Fruit fly (Drosophila melanogaster) whole organism, embryonic: Measurements from ENCODE around the gene Vti1a.
A peak's percentile ranks its signal among the peaks of the same experiment; 100 is the strongest.

ENCODE experiments used
- Atf-2 ChIP-seq: fragments of 200-800 bp; sonication (Bioruptor generic); optimal IDR thresholded peaks from 2 replicates; lab custom pipeline; 2016; ENCODE audit warnings: missing biosample characterization, missing genetic modification characterization
- CG10462 ChIP-seq: fragments of 200-800 bp; sonication (Bioruptor generic); optimal IDR thresholded peaks from 2 replicates; lab custom pipeline; 2016; ENCODE audit warnings: missing biosample characterization, missing genetic modification characterization
- CG12071 ChIP-seq: fragments of 200-800 bp; sonication (Bioruptor generic); optimal IDR thresholded peaks from 3 replicates; lab custom pipeline; 2018; ENCODE audit warnings: missing biosample characterization, mild to moderate bottlenecking, missing genetic modification characterization
- CG12659 ChIP-seq: fragments of 200-800 bp; sonication (Bioruptor generic); optimal IDR thresholded peaks from 3 replicates; lab custom pipeline; 2017; ENCODE audit warnings: mild to moderate bottlenecking, missing biosample characterization, missing genetic modification reagents, missing genetic modification characterization
- CG14667 ChIP-seq: fragments of 200-800 bp; sonication (Bioruptor generic); IDR thresholded peaks from 2 replicates; pipeline ENCODE4 v1.3.6; 2022; ENCODE audit warnings: missing biosample characterization, missing genetic modification characterization
- CG15011 ChIP-seq: fragments of 200-800 bp; sonication (Bioruptor generic); optimal IDR thresholded peaks from 3 replicates; lab custom pipeline; 2018; ENCODE audit warnings: missing biosample characterization, mild to moderate bottlenecking, missing genetic modification characterization
- CG1529 ChIP-seq: fragments of 200-800 bp; sonication (Bioruptor generic); optimal IDR thresholded peaks from 3 replicates; lab custom pipeline; 2018; ENCODE audit warnings: missing biosample characterization, missing genetic modification characterization
- CG1647 ChIP-seq: fragments of 200-800 bp; sonication (Bioruptor generic); optimal IDR thresholded peaks from 3 replicates; lab custom pipeline; 2016; ENCODE audit warnings: missing biosample characterization, missing genetic modification characterization
- CG17186 ChIP-seq: fragments of 200-800 bp; sonication (Bioruptor generic); optimal IDR thresholded peaks from 3 replicates; lab custom pipeline; 2017; ENCODE audit warnings: missing biosample characterization, missing genetic modification reagents, missing genetic modification characterization
- CG17912 ChIP-seq: fragments of 200-800 bp; sonication (Bioruptor generic); optimal IDR thresholded peaks from 2 replicates; lab custom pipeline; 2018; ENCODE audit warnings: missing biosample characterization, mild to moderate bottlenecking, missing genetic modification characterization
- CG18476 ChIP-seq: fragments of 200-800 bp; sonication (Bioruptor generic); optimal IDR thresholded peaks from 2 replicates; lab custom pipeline; 2016; ENCODE audit warnings: missing biosample characterization, mild to moderate bottlenecking, missing genetic modification characterization
- CG30020 ChIP-seq: fragments of 200-800 bp; optimal IDR thresholded peaks from 2 replicates; lab custom pipeline; 2019; ENCODE audit warnings: missing biosample characterization, mild to moderate bottlenecking, missing genetic modification characterization, moderate library complexity
- CG3065 ChIP-seq: fragments of 200-800 bp; sonication (Bioruptor generic); optimal IDR thresholded peaks from 2 replicates; lab custom pipeline; 2016; ENCODE audit warnings: missing biosample characterization, missing genetic modification characterization
- CG32532 ChIP-seq: fragments of 200-800 bp; sonication (Bioruptor generic); IDR thresholded peaks from 2 replicates; pipeline ENCODE4 v1.3.6; 2022; ENCODE audit warnings: missing biosample characterization, missing genetic modification characterization
- CG3281 ChIP-seq: fragments of 200-800 bp; sonication (Bioruptor generic); optimal IDR thresholded peaks from 3 replicates; lab custom pipeline; 2017; ENCODE audit warnings: missing biosample characterization, mild to moderate bottlenecking, missing genetic modification characterization
- CG4854 ChIP-seq: fragments of 200-800 bp; sonication (Bioruptor generic); optimal IDR thresholded peaks from 2 replicates; lab custom pipeline; 2016; ENCODE audit warnings: missing biosample characterization, missing genetic modification characterization, inconsistent platforms
- CG6791 ChIP-seq: fragments of 200-800 bp; sonication (Bioruptor generic); IDR thresholded peaks from 3 replicates; pipeline ENCODE4 v1.3.6; 2022; ENCODE audit warnings: missing biosample characterization, missing genetic modification characterization; ENCODE audit not compliant: partially characterized antibody
- CG7357 ChIP-seq: fragments of 200-800 bp; sonication (Bioruptor generic); IDR thresholded peaks from 3 replicates; pipeline ENCODE4 v1.3.6; 2022; ENCODE audit warnings: missing biosample characterization, missing genetic modification characterization
- CG8944 ChIP-seq: fragments of 200-800 bp; sonication (Bioruptor generic); optimal IDR thresholded peaks from 3 replicates; lab custom pipeline; 2016; ENCODE audit warnings: missing biosample characterization, missing genetic modification characterization
- Dip3 ChIP-seq: fragments of 200-800 bp; sonication (Bioruptor generic); optimal IDR thresholded peaks from 3 replicates; lab custom pipeline; 2016; ENCODE audit warnings: missing biosample characterization, missing genetic modification characterization
- ERR ChIP-seq: fragments of 200-800 bp; sonication (Bioruptor generic); optimal IDR thresholded peaks from 2 replicates; lab custom pipeline; 2016; ENCODE audit warnings: missing biosample characterization, missing genetic modification characterization
- Gug ChIP-seq: fragments of 200-800 bp; sonication (Bioruptor generic); IDR thresholded peaks from 4 replicates; pipeline ENCODE4 v1.3.6; 2022; ENCODE audit warnings: missing biosample characterization, missing genetic modification characterization
- H15 ChIP-seq: fragments of 200-800 bp; sonication (Bioruptor generic); IDR thresholded peaks from 3 replicates; pipeline ENCODE4 v1.3.6; 2022; ENCODE audit warnings: missing biosample characterization, missing genetic modification characterization
- HLHmδ ChIP-seq: fragments of 200-800 bp; sonication (Bioruptor generic); optimal IDR thresholded peaks from 2 replicates; lab custom pipeline; 2018; ENCODE audit warnings: missing biosample characterization, mild to moderate bottlenecking, missing genetic modification characterization, moderate library complexity
- Hr3 ChIP-seq: fragments of 200-800 bp; sonication (Bioruptor generic); optimal IDR thresholded peaks from 3 replicates; lab custom pipeline; 2016; ENCODE audit warnings: missing biosample characterization, missing genetic modification characterization
- Lim3 ChIP-seq: fragments of 200-800 bp; sonication (Bioruptor generic); IDR thresholded peaks from 2 replicates; pipeline ENCODE4 v1.3.6; 2022; ENCODE audit warnings: missing biosample characterization, missing genetic modification characterization
- MBD-R2 ChIP-seq: fragments of 200-800 bp; sonication (Bioruptor generic); IDR thresholded peaks from 2 replicates; pipeline ENCODE4 v1.3.6; 2022; ENCODE audit warnings: missing biosample characterization, missing genetic modification characterization
- PHDP ChIP-seq: fragments of 200-800 bp; sonication (Bioruptor generic); optimal IDR thresholded peaks from 3 replicates; lab custom pipeline; 2018; ENCODE audit warnings: missing biosample characterization, mild to moderate bottlenecking, missing genetic modification characterization, moderate library complexity
- Scr ChIP-seq: fragments of 200-800 bp; sonication (Bioruptor generic); IDR thresholded peaks from 2 replicates; pipeline ENCODE4 v1.3.6; 2022; ENCODE audit warnings: missing biosample characterization, missing genetic modification characterization; ENCODE audit not compliant: partially characterized antibody
- Six4 ChIP-seq: fragments of 200-800 bp; sonication (Bioruptor generic); optimal IDR thresholded peaks from 2 replicates; lab custom pipeline; 2016; ENCODE audit warnings: missing biosample characterization, missing genetic modification characterization
- Spps ChIP-seq: fragments of 200-800 bp; sonication (Bioruptor generic); optimal IDR thresholded peaks from 2 replicates; lab custom pipeline; 2018; ENCODE audit warnings: missing biosample characterization, mild to moderate bottlenecking, missing genetic modification characterization
- YL-1 ChIP-seq: fragments of 200-800 bp; sonication (Bioruptor generic); optimal IDR thresholded peaks from 3 replicates; lab custom pipeline; 2017; ENCODE audit warnings: missing biosample characterization, mild to moderate bottlenecking, missing genetic modification characterization
- bab2 ChIP-seq: fragments of 200-800 bp; sonication (Bioruptor generic); optimal IDR thresholded peaks from 2 replicates; lab custom pipeline; 2016; ENCODE audit warnings: missing biosample characterization, missing genetic modification characterization
- br ChIP-seq: fragments of >200 bp; optimal IDR thresholded peaks from 2 replicates; lab custom pipeline; 2017
- cato ChIP-seq: fragments of 200-800 bp; sonication (Bioruptor generic); optimal IDR thresholded peaks from 2 replicates; lab custom pipeline; 2016; ENCODE audit warnings: missing biosample characterization, missing genetic modification characterization, borderline replicate concordance
- disco-r ChIP-seq: fragments of 200-800 bp; sonication (Bioruptor generic); optimal IDR thresholded peaks from 2 replicates; lab custom pipeline; 2016; ENCODE audit warnings: missing biosample characterization, missing genetic modification characterization
- fru ChIP-seq: fragments of >200 bp; optimal IDR thresholded peaks from 2 replicates; lab custom pipeline; 2017
- hbn ChIP-seq: fragments of 200-800 bp; sonication (Bioruptor generic); IDR thresholded peaks from 2 replicates; pipeline ENCODE4 v1.3.6; 2022; ENCODE audit warnings: missing biosample characterization, missing genetic modification characterization; ENCODE audit not compliant: partially characterized antibody
- jumu ChIP-seq: fragments of 200-800 bp; sonication (Bioruptor generic); optimal IDR thresholded peaks from 3 replicates; lab custom pipeline; 2016; ENCODE audit warnings: missing biosample characterization, missing genetic modification characterization
- klu ChIP-seq: fragments of 200-800 bp; sonication (Bioruptor generic); IDR thresholded peaks from 2 replicates; pipeline ENCODE4 v1.3.6; 2022; ENCODE audit warnings: missing biosample characterization, missing genetic modification characterization
- mirr ChIP-seq: fragments of 200-800 bp; sonication (Bioruptor generic); optimal IDR thresholded peaks from 3 replicates; lab custom pipeline; 2018; ENCODE audit warnings: missing biosample characterization, mild to moderate bottlenecking, missing genetic modification characterization
- nmo ChIP-seq: fragments of 200-800 bp; sonication (Bioruptor generic); optimal IDR thresholded peaks from 2 replicates; lab custom pipeline; 2018; ENCODE audit warnings: missing biosample characterization, mild to moderate bottlenecking, missing genetic modification characterization, moderate library complexity
- org-1 ChIP-seq: fragments of 200-800 bp; sonication (Bioruptor generic); optimal IDR thresholded peaks from 2 replicates; lab custom pipeline; 2017; ENCODE audit warnings: missing biosample characterization, missing genetic modification characterization
- p53 ChIP-seq: fragments of 200-800 bp; sonication (Bioruptor generic); optimal IDR thresholded peaks from 2 replicates; lab custom pipeline; 2016; ENCODE audit warnings: missing biosample characterization, missing genetic modification characterization
- scrt ChIP-seq: fragments of 200-800 bp; sonication (Bioruptor generic); optimal IDR thresholded peaks from 2 replicates; lab custom pipeline; 2018; ENCODE audit warnings: missing biosample characterization, mild to moderate bottlenecking, missing genetic modification characterization, moderate library complexity
- slp2 ChIP-seq: fragments of 200-800 bp; sonication (Bioruptor generic); optimal IDR thresholded peaks from 2 replicates; lab custom pipeline; 2016; ENCODE audit warnings: missing biosample characterization, missing genetic modification characterization
- sna ChIP-seq: fragments of 200-800 bp; sonication (Bioruptor generic); IDR thresholded peaks from 2 replicates; pipeline ENCODE4 v1.3.6; 2022; ENCODE audit warnings: missing biosample characterization, missing genetic modification characterization; ENCODE audit not compliant: partially characterized antibody
- sob ChIP-seq: fragments of 200-800 bp; sonication (Bioruptor generic); IDR thresholded peaks from 2 replicates; pipeline ENCODE4 v1.3.6; 2022; ENCODE audit warnings: missing biosample characterization, missing genetic modification characterization
- z ChIP-seq: fragments of 200-800 bp; sonication (Bioruptor generic); IDR thresholded peaks from 3 replicates; pipeline ENCODE4 v1.3.6; 2022; ENCODE audit warnings: missing biosample characterization, missing genetic modification characterization
- zfh2 ChIP-seq: fragments of 200-800 bp; sonication (Bioruptor generic); optimal IDR thresholded peaks from 2 replicates; lab custom pipeline; 2016; ENCODE audit warnings: missing biosample characterization, missing genetic modification characterization

Vti1a gene

DNA sequence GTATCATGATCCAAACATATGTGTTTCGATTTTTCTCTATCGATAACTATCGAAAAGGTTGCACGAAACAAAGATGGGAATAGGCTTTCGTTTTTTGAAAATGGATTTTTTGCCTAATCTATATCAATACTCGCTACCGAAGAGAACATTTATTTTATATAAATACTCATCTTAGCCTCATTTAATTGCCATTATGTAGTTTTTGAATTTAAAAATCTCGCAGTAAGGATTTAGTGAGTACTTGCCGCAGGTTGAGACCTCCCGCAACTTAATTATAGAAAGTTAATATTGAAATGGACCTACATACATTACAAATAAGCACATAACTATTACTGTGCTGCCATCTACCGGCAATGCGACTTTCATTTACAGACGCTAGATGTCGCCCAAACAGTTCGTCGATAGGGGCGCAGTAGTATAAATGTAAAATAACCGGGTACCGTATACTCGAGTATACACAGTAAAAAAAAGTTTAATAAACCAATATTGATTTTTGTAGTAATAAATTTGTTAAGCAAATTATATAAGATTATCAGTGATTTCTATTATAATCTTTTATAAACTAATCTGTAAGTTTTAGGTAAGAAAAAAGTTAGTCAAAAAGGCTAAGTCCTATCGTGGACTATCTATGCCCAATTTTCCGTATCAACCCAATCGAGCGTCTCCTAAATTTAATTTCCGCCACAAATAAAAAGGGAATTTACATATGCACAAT is 19.3 kb upstream of the Vti1a start, which contains the start of gene CG13896 (continued):
- TF ChIP-seq CG30020 (peak; percentile 52), p53 (peak; percentile 84), CG3281 (peak; percentile 75), YL-1 (peak; percentile 29), disco-r (GFP tag; lab: Kevin White, UChicago) (peak; percentile 50), klu (GFP tag; lab: Robert Waterston, UW) (peak; percentile 57; the same call in 1 of the 2 replicates), cato (peak; percentile 76), Lim3 (GFP tag; lab: Robert Waterston, UW) (no peak), CG17186 (GFP tag; lab: Kevin White, UChicago) (peak; percentile 71), CG8944 (peak; percentile 91), Spps (tag; lab: Kevin White, UChicago) (peak; percentile 64), nmo (GFP tag; lab: Kevin White, UChicago) (peak; percentile 80), sna (GFP tag; lab: Robert Waterston, UW) (peak; percentile 81), ERR (GFP tag; lab: Kevin White, UChicago) (peak; percentile 61), mirr (GFP tag; lab: Kevin White, UChicago) (peak; percentile 80), CG32532 (GFP tag; lab: Robert Waterston, UW) (peak; percentile 95), CG1647 (GFP tag; lab: Kevin White, UChicago) (peak; percentile 91), CG1529 (peak; percentile 49), Gug (GFP tag; lab: Robert Waterston, UW) (peak; percentile 91), MBD-R2 (GFP tag; lab: Robert Waterston, UW) (peak; percentile 34; the same call in 1 of the 2 replicates), HLHmδ (GFP tag; lab: Kevin White, UChicago) (peak; percentile 78), z (GFP tag; lab: Robert Waterston, UW) (no peak), sob (GFP tag; lab: Robert Waterston, UW) (peak; percentile 87), scrt (GFP tag; lab: Kevin White, UChicago) (peak; percentile 66), bab2 (GFP tag; lab: Kevin White, UChicago) (peak; percentile 95), Atf-2 (GFP tag; lab: Kevin White, UChicago) (peak; percentile 88), br (lab: Kevin White, UChicago) (no peak), Six4 (GFP tag; lab: Kevin White, UChicago) (peak; percentile 67), PHDP (tag; lab: Kevin White, UChicago) (peak; percentile 82), CG6791 (GFP tag; lab: Robert Waterston, UW) (peak; percentile 63; the same call in 2 of the 3 replicates), CG7357 (peak; percentile 68; the same call in 2 of the 3 replicates), Scr (GFP tag; lab: Robert Waterston, UW) (peak; percentile 79), CG3065 (peak; percentile 67), CG17912 (GFP tag; lab: Kevin White, UChicago) (peak; percentile 58), slp2 (GFP tag; lab: Kevin White, UChicago) (peak; percentile 88), Hr3 (peak; percentile 93), Dip3 (peak; percentile 82), CG14667 (peak; percentile 90), CG15011 (peak; percentile 26), fru (lab: Kevin White, UChicago) (no peak), jumu (GFP tag; lab: Kevin White, UChicago) (peak; percentile 86), hbn (GFP tag; lab: Robert Waterston, UW) (peak; percentile 74), CG12659 (GFP tag; lab: Kevin White, UChicago) (peak; percentile 87), CG10462 (GFP tag; lab: Kevin White, UChicago) (peak; percentile 76), zfh2 (GFP tag; lab: Kevin White, UChicago) (peak; percentile 76), CG12071 (GFP tag; lab: Kevin White, UChicago) (peak; percentile 70), CG18476 (GFP tag; lab: Kevin White, UChicago) (peak; percentile 71), CG4854 (GFP tag; lab: Kevin White, UChicago) (peak; percentile 77), H15 (GFP tag; lab: Robert Waterston, UW) (peak; percentile 87), org-1 (GFP tag; lab: Kevin White, UChicago) (peak; percentile 56)
